Fruit fly (Drosophila melanogaster): ENCODE results near the gene CatB.

CatB gene

DNA sequence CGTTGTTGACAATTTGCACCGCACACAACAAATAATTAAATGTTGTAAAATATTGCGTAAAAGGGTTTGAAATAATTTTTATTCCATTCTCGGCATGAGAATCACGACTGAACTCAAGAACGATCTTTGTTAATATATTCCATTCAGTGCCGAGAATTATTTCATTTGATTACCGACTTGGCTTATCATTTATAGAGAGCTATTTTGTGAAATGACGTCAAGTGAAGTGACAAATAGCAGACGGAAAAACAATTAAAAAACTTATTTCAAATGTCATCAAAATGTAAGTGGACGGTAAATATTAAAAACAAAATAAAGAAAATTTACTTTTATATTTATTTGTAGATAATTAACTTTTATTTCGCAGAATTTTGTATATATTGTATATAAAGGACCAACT, 9.1 kb downstream of the CatB start:
- no peak for TF ChIP-seq Sin3A (optimal IDR thresholded peaks at IDR 0.05)
- no peak for TF ChIP-seq psq (optimal IDR thresholded peaks at IDR 0.05)
- no peak for TF ChIP-seq Myc (optimal IDR thresholded peaks at IDR 0.05)
- TF ChIP-seq insv (optimal IDR thresholded peaks at IDR 0.05): no peak
- no peak for TF ChIP-seq ttk (optimal IDR thresholded peaks at IDR 0.05)
- no peak for TF ChIP-seq h (optimal IDR thresholded peaks at IDR 0.05)

DNA sequence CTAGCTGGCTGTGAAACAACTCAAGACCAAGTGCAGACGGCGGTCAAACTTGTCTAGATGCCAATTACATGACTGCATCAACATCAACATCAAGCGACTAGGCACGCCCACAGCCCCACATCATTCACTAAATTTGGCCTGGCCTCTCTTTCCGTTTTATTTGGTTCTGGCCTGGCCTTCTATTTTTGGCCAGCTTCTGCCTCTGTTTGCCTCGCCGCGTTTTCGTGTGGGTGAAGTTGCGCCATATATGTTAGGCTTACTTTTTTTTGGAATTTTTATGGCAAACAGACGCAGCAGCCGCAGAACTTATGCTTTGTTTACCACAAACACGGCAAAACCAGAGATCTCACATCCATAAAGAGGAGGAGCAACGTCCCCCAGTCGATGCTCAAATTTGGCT, 10.1 kb downstream of the CatB start:
- TF ChIP-seq Sin3A (optimal IDR thresholded peaks at IDR 0.05) (no peak), insv (optimal IDR thresholded peaks at IDR 0.05) (no peak), Myc (optimal IDR thresholded peaks at IDR 0.05) (no peak)

DNA sequence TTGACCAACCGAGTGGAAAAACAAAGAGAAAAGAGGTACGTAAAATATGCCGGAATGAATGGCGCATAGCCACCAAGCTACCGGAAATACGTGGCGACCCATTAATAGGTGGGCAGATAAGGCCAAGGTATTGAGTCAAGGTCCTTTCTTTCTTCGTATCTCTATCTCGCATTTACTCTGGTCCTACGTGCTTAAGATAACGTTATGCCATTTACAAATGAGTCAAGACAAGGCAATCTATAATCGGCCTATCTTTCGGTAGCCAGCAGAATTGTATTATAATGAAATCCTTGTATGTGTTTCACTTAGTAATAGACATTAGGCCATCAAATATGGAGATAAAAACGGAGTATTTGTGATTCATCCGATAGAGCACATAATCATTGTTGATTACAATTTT, 11.0 kb downstream of the CatB start:
- TF ChIP-seq ttk (optimal IDR thresholded peaks at IDR 0.05) (no peak), h (optimal IDR thresholded peaks at IDR 0.05) (no peak), Myc (optimal IDR thresholded peaks at IDR 0.05) (no peak), Sin3A (optimal IDR thresholded peaks at IDR 0.05) (no peak), insv (optimal IDR thresholded peaks at IDR 0.05) (no peak), psq (optimal IDR thresholded peaks at IDR 0.05) (no peak)

DNA sequence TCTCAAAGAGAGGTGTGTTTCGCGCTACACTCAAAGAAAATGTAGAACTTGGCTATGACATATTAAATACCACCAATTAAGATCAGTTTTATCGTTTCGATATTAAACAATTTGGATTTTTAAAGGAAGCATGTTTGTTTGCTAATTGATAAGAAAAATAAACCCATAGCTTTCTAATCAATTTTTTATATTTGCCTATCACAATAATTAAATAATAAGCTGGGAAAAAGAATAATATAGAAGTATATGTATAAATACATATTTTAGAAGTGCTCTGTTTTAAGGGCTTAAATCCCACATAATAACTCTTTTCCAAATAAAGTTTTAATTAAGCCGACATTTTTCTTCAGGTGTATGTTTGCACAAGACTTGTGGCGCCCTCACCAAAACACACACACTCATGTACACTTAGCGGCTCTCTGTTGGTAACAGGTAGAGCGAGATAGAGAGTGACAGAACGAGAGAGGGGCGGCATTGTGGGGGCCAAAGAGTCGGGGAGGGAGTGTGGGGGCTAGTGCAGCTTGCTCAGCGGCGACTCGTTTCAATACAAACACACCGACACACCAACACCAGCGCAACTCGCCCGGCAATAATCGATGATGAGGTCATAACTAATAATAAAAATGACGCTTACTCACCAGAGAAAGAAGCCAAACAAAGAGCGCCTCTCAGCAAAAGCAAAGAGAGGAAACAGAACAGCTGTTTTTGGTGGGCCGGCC, 12.4 kb downstream of the CatB start:
- TF ChIP-seq Myc (optimal IDR thresholded peaks at IDR 0.05) (no peak), h (optimal IDR thresholded peaks at IDR 0.05) (no peak), insv (optimal IDR thresholded peaks at IDR 0.05) (no peak), Sin3A (optimal IDR thresholded peaks at IDR 0.05) (no peak), psq (optimal IDR thresholded peaks at IDR 0.05) (no peak), ttk (optimal IDR thresholded peaks at IDR 0.05) (no peak)

DNA sequence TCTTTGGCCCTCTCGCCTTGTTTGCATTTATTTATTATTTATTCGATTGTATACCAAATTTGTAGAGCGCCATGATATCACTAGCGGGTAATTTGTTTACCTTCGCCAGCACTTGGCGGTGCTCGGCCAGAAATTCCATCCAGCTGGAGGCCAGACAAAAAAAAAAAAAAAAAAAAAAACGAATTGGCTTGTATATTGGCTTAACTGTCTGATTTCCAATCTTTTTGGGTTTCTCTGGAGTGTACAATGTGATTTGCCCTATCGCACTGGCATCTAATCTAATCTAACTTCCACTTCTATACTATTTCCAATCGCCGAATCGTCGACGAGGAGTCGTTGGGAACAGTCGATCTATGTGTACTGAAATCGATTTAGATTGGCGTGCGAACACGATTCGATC, 14.4 kb downstream of the CatB start:
- TF ChIP-seq ttk (optimal IDR thresholded peaks at IDR 0.05) (no peak), Myc (optimal IDR thresholded peaks at IDR 0.05) (no peak), Sin3A (optimal IDR thresholded peaks at IDR 0.05) (no peak), insv (optimal IDR thresholded peaks at IDR 0.05) (no peak), psq (optimal IDR thresholded peaks at IDR 0.05) (no peak), h (optimal IDR thresholded peaks at IDR 0.05) (no peak)

DNA sequence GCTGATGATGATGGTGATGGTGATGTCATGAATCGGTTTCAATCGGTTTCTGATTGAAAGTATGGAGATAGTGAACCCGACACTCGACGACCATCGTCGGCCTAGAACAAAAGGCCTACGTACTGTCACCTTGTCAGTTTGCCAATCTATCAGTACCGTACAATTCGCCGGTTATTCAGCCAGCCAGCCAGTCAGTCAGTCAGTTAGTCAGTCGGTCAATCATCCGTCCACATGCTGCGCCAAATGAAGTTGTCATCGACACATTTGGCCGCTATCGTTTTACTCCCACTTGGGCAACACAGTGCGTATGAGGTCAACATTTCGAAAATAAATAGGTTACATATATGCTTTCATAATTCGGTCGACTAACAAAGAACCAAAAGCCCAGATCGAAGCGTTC, 15.7 kb downstream of the CatB start:
- no peak for TF ChIP-seq Myc (optimal IDR thresholded peaks at IDR 0.05)
- TF ChIP-seq Sin3A (optimal IDR thresholded peaks at IDR 0.05): no peak
- TF ChIP-seq h (optimal IDR thresholded peaks at IDR 0.05): no peak
- TF ChIP-seq psq (optimal IDR thresholded peaks at IDR 0.05): no peak
- TF ChIP-seq ttk (optimal IDR thresholded peaks at IDR 0.05): no peak
- TF ChIP-seq insv (optimal IDR thresholded peaks at IDR 0.05): no peak

DNA sequence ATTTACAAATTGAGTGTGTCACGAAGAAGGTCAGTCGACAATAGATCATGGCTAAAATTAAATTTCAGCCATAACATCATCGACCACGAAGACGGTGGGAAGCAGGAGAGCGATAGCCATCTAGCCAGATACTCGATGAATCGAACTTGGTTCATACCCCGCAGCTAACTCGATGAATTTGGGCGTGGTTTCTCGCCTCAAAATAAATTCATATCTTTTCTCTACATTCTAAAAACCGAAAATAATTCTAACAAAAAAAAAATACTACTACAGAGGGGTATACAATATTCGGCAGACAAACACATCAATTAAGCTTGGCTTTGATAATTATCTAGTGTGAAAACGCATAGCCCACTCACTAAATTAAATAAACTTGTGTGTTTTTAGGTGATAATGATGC, 27.3 kb downstream of the CatB start:
- TF ChIP-seq psq (optimal IDR thresholded peaks at IDR 0.05) (no peak), Sin3A (optimal IDR thresholded peaks at IDR 0.05) (no peak), h (optimal IDR thresholded peaks at IDR 0.05) (no peak), insv (optimal IDR thresholded peaks at IDR 0.05) (no peak), Myc (optimal IDR thresholded peaks at IDR 0.05) (no peak), ttk (optimal IDR thresholded peaks at IDR 0.05) (no peak)

DNA sequence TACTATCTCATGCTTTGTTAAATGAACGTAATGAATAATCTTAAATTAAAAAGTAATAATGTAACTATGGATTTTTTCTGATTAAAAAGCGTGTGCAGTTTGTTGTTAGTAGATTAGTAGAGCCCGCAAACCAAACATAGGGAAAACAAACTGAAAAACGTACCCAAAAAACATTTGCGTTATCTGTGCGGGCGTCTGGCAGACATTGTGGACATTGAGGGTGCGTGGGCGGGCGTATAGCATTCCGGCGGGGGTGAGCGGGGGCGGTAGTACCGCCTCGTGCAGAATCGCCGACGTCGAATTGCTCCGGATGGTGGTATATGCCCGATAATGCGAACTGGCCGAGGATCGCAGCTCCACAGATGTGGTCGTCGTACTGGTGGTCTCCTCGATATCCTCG, 28.9 kb downstream of the CatB start:
- TF ChIP-seq Sin3A (optimal IDR thresholded peaks at IDR 0.05) (no peak), h (optimal IDR thresholded peaks at IDR 0.05) (no peak), ttk (optimal IDR thresholded peaks at IDR 0.05) (no peak), psq (optimal IDR thresholded peaks at IDR 0.05) (no peak), insv (optimal IDR thresholded peaks at IDR 0.05) (no peak), Myc (optimal IDR thresholded peaks at IDR 0.05) (no peak)

DNA sequence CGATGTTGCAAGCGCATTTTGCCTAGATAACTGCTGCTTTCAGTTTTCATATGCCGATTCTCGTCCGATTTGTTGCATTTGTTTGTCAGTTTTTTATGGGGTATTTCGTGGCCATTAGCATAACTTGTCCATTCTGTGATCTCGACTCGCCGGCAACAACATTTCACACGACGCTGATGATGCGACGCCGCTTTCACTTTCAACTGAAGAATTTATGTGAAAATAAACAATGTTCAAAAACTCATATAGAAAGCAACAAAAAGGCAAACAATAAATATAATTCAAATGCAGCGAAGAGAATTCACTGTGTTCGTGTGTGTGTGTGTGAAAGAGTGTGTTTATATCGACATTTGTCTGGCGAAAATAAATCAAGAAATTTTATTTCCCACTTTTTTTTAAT, 29.6 kb downstream of the CatB start:
- TF ChIP-seq insv (optimal IDR thresholded peaks at IDR 0.05) (no peak), h (optimal IDR thresholded peaks at IDR 0.05) (no peak), Sin3A (optimal IDR thresholded peaks at IDR 0.05) (no peak), Myc (optimal IDR thresholded peaks at IDR 0.05) (no peak), ttk (optimal IDR thresholded peaks at IDR 0.05) (no peak), psq (optimal IDR thresholded peaks at IDR 0.05) (no peak)

DNA sequence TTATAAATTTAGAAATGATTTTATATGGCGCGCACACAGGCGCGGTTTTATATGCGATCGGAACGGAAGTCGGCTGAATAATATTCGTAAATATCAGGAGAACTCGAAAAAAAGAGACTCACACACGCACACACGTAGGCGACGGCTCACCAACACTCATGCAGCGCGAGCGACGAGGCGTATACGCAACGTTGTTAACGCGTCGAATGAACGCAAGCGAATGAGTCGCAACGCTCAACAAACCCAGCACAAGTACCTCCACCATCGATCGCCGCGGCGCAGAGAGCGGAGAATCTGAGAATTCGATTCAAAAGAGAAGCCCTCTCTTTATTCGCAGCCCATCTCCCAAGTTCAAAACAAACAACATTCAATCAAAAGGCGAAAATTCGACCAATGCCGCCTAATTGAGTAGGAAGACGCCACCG, 30.2 kb downstream of the CatB start:
- no peak for TF ChIP-seq insv (optimal IDR thresholded peaks at IDR 0.05)

DNA sequence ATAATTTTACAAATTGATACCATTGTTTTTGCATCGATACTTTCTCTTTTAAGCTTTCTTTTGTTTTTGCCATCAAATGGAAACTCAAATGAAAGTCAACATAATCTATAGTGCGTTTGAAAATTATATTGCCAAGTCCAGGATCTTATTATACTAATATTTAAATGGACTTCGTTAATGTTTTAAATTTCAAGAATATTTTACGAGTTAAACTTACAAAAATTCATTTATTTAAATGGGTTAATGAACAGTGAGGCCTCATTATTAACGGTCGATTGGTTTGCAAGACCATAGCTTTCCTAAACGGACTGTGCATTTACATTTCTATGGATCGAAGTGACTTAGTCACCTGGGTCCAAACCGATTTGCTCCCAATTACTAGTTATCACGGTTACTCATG, 31.0 kb downstream of the CatB start:
- TF ChIP-seq insv (optimal IDR thresholded peaks at IDR 0.05) (no peak), ttk (optimal IDR thresholded peaks at IDR 0.05) (no peak), Sin3A (optimal IDR thresholded peaks at IDR 0.05) (no peak), h (optimal IDR thresholded peaks at IDR 0.05) (no peak), psq (optimal IDR thresholded peaks at IDR 0.05) (no peak), Myc (optimal IDR thresholded peaks at IDR 0.05) (no peak)

DNA sequence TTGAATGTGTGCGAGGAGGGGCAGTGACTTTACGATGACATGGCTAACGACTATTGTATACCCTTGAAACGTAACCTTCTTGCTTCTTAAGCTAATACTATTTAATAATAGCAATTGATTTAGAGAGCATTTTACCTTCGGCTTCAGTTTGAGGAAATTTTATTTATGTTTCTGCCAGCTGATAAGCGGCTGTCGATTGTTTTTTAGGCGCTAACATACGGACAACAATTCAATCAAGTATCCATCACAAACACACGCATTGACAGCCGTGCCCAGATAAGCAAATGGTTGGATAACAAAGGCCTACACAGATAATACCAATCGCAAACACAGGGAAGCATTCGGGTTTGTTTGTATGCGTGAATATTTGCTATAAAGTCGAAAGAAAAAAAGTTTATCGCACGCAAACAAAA, 32.9 kb downstream of the CatB start:
- TF ChIP-seq insv (optimal IDR thresholded peaks at IDR 0.05) (no peak), h (optimal IDR thresholded peaks at IDR 0.05) (no peak), Myc (optimal IDR thresholded peaks at IDR 0.05) (no peak), Sin3A (optimal IDR thresholded peaks at IDR 0.05) (no peak), psq (optimal IDR thresholded peaks at IDR 0.05) (no peak), ttk (optimal IDR thresholded peaks at IDR 0.05) (no peak)

DNA sequence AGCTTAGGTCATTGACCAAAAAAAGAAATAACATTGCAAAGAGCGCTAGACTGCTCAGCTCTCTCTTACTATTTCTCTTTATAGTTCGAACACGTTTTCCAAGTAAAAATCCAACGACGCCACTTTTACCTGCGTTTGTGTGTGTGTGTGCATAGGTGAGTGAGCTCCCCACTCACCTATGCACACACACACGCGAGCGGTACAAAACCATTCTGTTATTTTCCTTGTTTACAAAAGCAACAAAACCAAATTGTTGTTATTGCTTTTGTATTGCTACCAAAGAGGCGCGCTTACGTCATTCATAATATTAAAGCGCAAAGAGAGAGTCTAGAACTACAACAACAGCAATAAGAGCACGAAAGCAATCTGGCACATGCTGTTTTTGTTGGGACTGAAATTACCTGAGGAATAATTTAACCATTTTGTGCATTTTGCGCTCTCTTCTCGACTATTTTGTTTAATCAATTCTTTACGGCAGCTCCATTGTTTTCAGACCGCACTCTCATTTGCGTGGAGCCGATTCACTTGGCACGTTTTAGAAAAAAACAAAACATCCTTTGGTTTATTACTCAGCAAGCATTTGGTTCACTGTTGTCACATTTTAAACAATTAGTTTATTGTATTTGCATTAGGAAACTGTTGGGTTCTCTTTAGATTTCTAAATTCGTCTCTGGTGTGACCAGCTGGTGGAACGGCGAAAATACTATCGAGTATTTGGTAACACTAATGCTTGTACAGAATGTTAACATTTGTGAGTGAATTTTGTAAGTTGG, 34.8 kb downstream of the CatB start, which contains the start of gene raw:
Gene raw (minus strand): TSS at position 677 of the 773 bp plus-strand sequence.
- TF ChIP-seq psq (optimal IDR thresholded peaks at IDR 0.05) (no peak), ttk (optimal IDR thresholded peaks at IDR 0.05) (no peak), insv (optimal IDR thresholded peaks at IDR 0.05) (no peak), Myc (optimal IDR thresholded peaks at IDR 0.05) (no peak), h (optimal IDR thresholded peaks at IDR 0.05) (no peak), Sin3A (optimal IDR thresholded peaks at IDR 0.05) (no peak)
